Worm (Caenorhabditis elegans) whole organism, L3 larva: ENCODE measurements around the gene Y73C8C.12.

ENCODE experiments used
- ceh-28 ChIP-seq: fragments of 150-350 bp; optimal IDR thresholded peaks from 2 replicates; lab custom pipeline; 2014; ENCODE audit warnings: missing biosample characterization, missing genetic modification reagents, missing genetic modification characterization
- ceh-9 ChIP-seq: sonication (generic microtip); optimal IDR thresholded peaks from 2 replicates; lab custom pipeline; 2018; ENCODE audit warnings: missing biosample characterization, missing genetic modification characterization
- egl-27 ChIP-seq: sonication (generic microtip); optimal IDR thresholded peaks from 4 replicates; lab custom pipeline; 2017; ENCODE audit warnings: missing biosample characterization, missing genetic modification reagents, missing genetic modification characterization
- elt-1 ChIP-seq: fragments of 150-350 bp; optimal IDR thresholded peaks from 2 replicates; lab custom pipeline; 2014; ENCODE audit warnings: missing biosample characterization, missing genetic modification characterization
- elt-3 ChIP-seq, 3 experiments: fragments of 150-350 bp in 1 of 3; sonication (generic microtip) in 2 of 3; optimal IDR thresholded peaks; 2 replicates in 2 of 3; 4 replicates in 1 of 3; lab custom pipeline; 2014 to 2017; ENCODE audit warnings: missing biosample characterization in 3 of 3, missing genetic modification characterization in 3 of 3
- fkh-10 ChIP-seq: sonication (generic microtip); optimal IDR thresholded peaks from 2 replicates; lab custom pipeline; 2017; ENCODE audit warnings: missing biosample characterization, missing genetic modification reagents, missing genetic modification characterization
- mdl-1 ChIP-seq: fragments of 150-350 bp; optimal IDR thresholded peaks from 2 replicates; lab custom pipeline; 2014; ENCODE audit warnings: missing biosample characterization, missing genetic modification characterization
- pqm-1 ChIP-seq: fragments of 150-350 bp; optimal IDR thresholded peaks from 2 replicates; lab custom pipeline; 2017; ENCODE audit warnings: missing biosample characterization, missing genetic modification characterization, inconsistent platforms
- sea-2 ChIP-seq: fragments of 150-350 bp; sonication (generic microtip); optimal IDR thresholded peaks from 4 replicates; lab custom pipeline; 2014; ENCODE audit warnings: missing biosample characterization, missing genetic modification reagents, missing genetic modification characterization
- snpc-4 ChIP-seq: fragments of 150-350 bp; optimal IDR thresholded peaks from 2 replicates; lab custom pipeline; 2014; ENCODE audit warnings: missing biosample characterization, missing genetic modification characterization
- unc-62 ChIP-seq: fragments of 150-350 bp; sonication (generic microtip); optimal IDR thresholded peaks from 4 replicates; lab custom pipeline; 2014; ENCODE audit warnings: missing biosample characterization, missing genetic modification reagents, missing genetic modification characterization
- ztf-4 ChIP-seq: fragments of 150-350 bp; optimal IDR thresholded peaks from 2 replicates; lab custom pipeline; 2014; ENCODE audit warnings: missing biosample characterization, missing genetic modification characterization

- no peak for TF ChIP-seq egl-27
- no peak for TF ChIP-seq fkh-10 (GFP tag; lab: Kevin White, UChicago)
- no peak for TF ChIP-seq elt-1
- no peak for TF ChIP-seq ztf-4 (tag; lab: Kevin White, UChicago)
- TF ChIP-seq elt-3 (tag; optimal IDR thresholded peaks at IDR 0.05; lab: Kevin White, UChicago): no peak
- TF ChIP-seq unc-62: no peak
- no peak for TF ChIP-seq ceh-9 (tag; lab: Kevin White, UChicago)
- no peak for TF ChIP-seq ceh-28 (tag; lab: Kevin White, UChicago)
- TF ChIP-seq pqm-1 (tag; lab: Kevin White, UChicago): no peak
- TF ChIP-seq mdl-1 (tag; lab: Kevin White, UChicago): no peak
- no peak for TF ChIP-seq snpc-4 (tag; lab: Kevin White, UChicago)
- no peak for TF ChIP-seq sea-2 (GFP tag; lab: Kevin White, UChicago)
Measured at ce11 chrV:3149910-3150428, 25.0 kb downstream of the Y73C8C.12 start.
